Fruit fly (Drosophila melanogaster): ENCODE results near the gene CG10663.

The CG10663 gene

dm6 chr3L:12490418-12491035 is 5.7 kb upstream of the CG10663 start, which contains the start of gene CG10660 (continued):
- TF ChIP-seq Eip93F (GFP tag; optimal IDR thresholded peaks at IDR 0.05) (peak; percentile 66), CG10631 (GFP tag; optimal IDR thresholded peaks at IDR 0.05) (peak; percentile 91), CG6276 (GFP tag; optimal IDR thresholded peaks at IDR 0.05) (peak; percentile 94), CG6808 (GFP tag; optimal IDR thresholded peaks at IDR 0.05) (peak; percentile 75), Hr4 (GFP tag; optimal IDR thresholded peaks at IDR 0.05) (peak; percentile 94), CG8319 (GFP tag; optimal IDR thresholded peaks at IDR 0.05) (peak; percentile 72), Gug (GFP tag; IDR thresholded peaks at IDR 0.05) (peak; percentile 93), CG34406 (GFP tag; optimal IDR thresholded peaks at IDR 0.05) (peak; percentile 94), esn (GFP tag; optimal IDR thresholded peaks at IDR 0.05) (peak; percentile 95), CG6163 (GFP tag; IDR thresholded peaks at IDR 0.05) (peak; percentile 97), salr (GFP tag; optimal IDR thresholded peaks at IDR 0.05) (peak; percentile 79 to 86), Hr38 (GFP tag; optimal IDR thresholded peaks at IDR 0.05) (no peak), pdm3 (GFP tag; optimal IDR thresholded peaks at IDR 0.05) (peak; percentile 94), cyc (GFP tag; optimal IDR thresholded peaks at IDR 0.05) (peak; percentile 88), fkh (GFP tag; optimal IDR thresholded peaks at IDR 0.05) (peak; percentile 61), CG16779 (tag; optimal IDR thresholded peaks at IDR 0.05) (peak; percentile 88), CG1621 (tag; optimal IDR thresholded peaks at IDR 0.05) (peak; percentile 88), CG8119 (GFP tag; IDR thresholded peaks at IDR 0.05) (peak; percentile 96)

- TF ChIP-seq vri (GFP tag; optimal IDR thresholded peaks at IDR 0.05), result peak; percentile 92
- no peak for TF ChIP-seq esn (GFP tag; optimal IDR thresholded peaks at IDR 0.05)
- no peak for TF ChIP-seq OdsH (GFP tag; optimal IDR thresholded peaks at IDR 0.05)
- no peak for TF ChIP-seq achi (GFP tag; optimal IDR thresholded peaks at IDR 0.05)
- TF ChIP-seq Gug (GFP tag; IDR thresholded peaks at IDR 0.05), result no peak
- no peak for TF ChIP-seq fkh (GFP tag; optimal IDR thresholded peaks at IDR 0.05)
- peak; percentile 42 for TF ChIP-seq fd85E (GFP tag; optimal IDR thresholded peaks at IDR 0.05)
- TF ChIP-seq Lpt (GFP tag; optimal IDR thresholded peaks at IDR 0.05), result no peak
- no peak for TF ChIP-seq CG10631 (GFP tag; optimal IDR thresholded peaks at IDR 0.05)
- no peak for TF ChIP-seq CG11762 (GFP tag; optimal IDR thresholded peaks at IDR 0.05; ENCODE audit: insufficient read depth)
- TF ChIP-seq spab (GFP tag; optimal IDR thresholded peaks at IDR 0.05), result no peak
- no peak for TF ChIP-seq dsx (GFP tag; optimal IDR thresholded peaks at IDR 0.05; ENCODE audit: poor library complexity, severe bottlenecking)
- TF ChIP-seq Smox (GFP tag; optimal IDR thresholded peaks at IDR 0.05), result no peak
- TF ChIP-seq CG11294 (GFP tag; IDR thresholded peaks at IDR 0.05), result no peak
- no peak for TF ChIP-seq Hr4 (GFP tag; optimal IDR thresholded peaks at IDR 0.05)
- no peak for TF ChIP-seq CG32006 (GFP tag; optimal IDR thresholded peaks at IDR 0.05)
- no peak for TF ChIP-seq CG8319 (GFP tag; optimal IDR thresholded peaks at IDR 0.05)
- TF ChIP-seq CG31627 (GFP tag; optimal IDR thresholded peaks at IDR 0.05), result no peak
- no peak for TF ChIP-seq net (GFP tag; optimal IDR thresholded peaks at IDR 0.05)
- TF ChIP-seq Ets96B (tag; optimal IDR thresholded peaks at IDR 0.05), result no peak
- peak; percentile 27 for TF ChIP-seq Eip78C (GFP tag)
- no peak for TF ChIP-seq CG8632 (GFP tag; optimal IDR thresholded peaks at IDR 0.05)
- peak; percentile 63 for TF ChIP-seq CG6276 (GFP tag; optimal IDR thresholded peaks at IDR 0.05)
- no peak for TF ChIP-seq topi (GFP tag; optimal IDR thresholded peaks at IDR 0.05)
- TF ChIP-seq CG6808 (GFP tag; optimal IDR thresholded peaks at IDR 0.05), result no peak
- TF ChIP-seq Sox14 (GFP tag; optimal IDR thresholded peaks at IDR 0.05), result no peak
- TF ChIP-seq pdm3 (GFP tag; optimal IDR thresholded peaks at IDR 0.05), result no peak
- no peak for TF ChIP-seq CG34406 (GFP tag; optimal IDR thresholded peaks at IDR 0.05)
- peak; percentile 42 for TF ChIP-seq CG6854 (GFP tag; optimal IDR thresholded peaks at IDR 0.05)
- TF ChIP-seq Met (GFP tag; optimal IDR thresholded peaks at IDR 0.05), result no peak
- peak; percentile 57; the same call in 2 of the 3 replicates for TF ChIP-seq CG8119 (GFP tag; IDR thresholded peaks at IDR 0.05)
- TF ChIP-seq CG15336 (GFP tag; IDR thresholded peaks at IDR 0.05), result peak; percentile 37; the same call in 1 of the 2 replicates
- TF ChIP-seq CG10669 (GFP tag; optimal IDR thresholded peaks at IDR 0.05), result no peak
- TF ChIP-seq Sox15 (GFP tag; optimal IDR thresholded peaks at IDR 0.05), result no peak
- no peak for TF ChIP-seq dac (GFP tag; optimal IDR thresholded peaks at IDR 0.05)
- peak; percentile 55; the same call in 2 of the 3 replicates for TF ChIP-seq CG6163 (GFP tag; IDR thresholded peaks at IDR 0.05)
- TF ChIP-seq Hr39 (GFP tag; optimal IDR thresholded peaks at IDR 0.05), result no peak
- no peak for TF ChIP-seq CG7368 (GFP tag; optimal IDR thresholded peaks at IDR 0.05)
- TF ChIP-seq svp (GFP tag), result no peak
- TF ChIP-seq lz (GFP tag; optimal IDR thresholded peaks at IDR 0.05), result no peak
- no peak for TF ChIP-seq Blimp-1 (GFP tag; optimal IDR thresholded peaks at IDR 0.05)
- TF ChIP-seq eg (GFP tag; IDR thresholded peaks at IDR 0.05), result peak; percentile 56; the same call in 2 of the 3 replicates
- no peak for TF ChIP-seq CG1621 (tag; optimal IDR thresholded peaks at IDR 0.05)
These were observed 5.1 kb upstream of the CG10663 start for dm6 chr3L:12489952-12490351.
